Fruit fly (Drosophila melanogaster) whole organism, embryonic: ENCODE data around the gene Fbw5.
A peak's percentile ranks its signal among the peaks of the same experiment; 100 is the strongest.

Experiments
- Aef1 ChIP-seq: fragments of 200-800 bp; sonication (Bioruptor generic); IDR thresholded peaks from 3 replicates; pipeline ENCODE4 v1.3.6; 2022; ENCODE audit warnings: missing biosample characterization, missing genetic modification characterization
- Bteb2 ChIP-seq: fragments of 200-800 bp; sonication (Bioruptor generic); optimal IDR thresholded peaks from 2 replicates; lab custom pipeline; 2016; ENCODE audit warnings: missing biosample characterization, missing genetic modification characterization
- CG10267 ChIP-seq: fragments of 200-800 bp; sonication (Bioruptor generic); optimal IDR thresholded peaks from 2 replicates; lab custom pipeline; 2018; ENCODE audit warnings: missing biosample characterization, mild to moderate bottlenecking, missing genetic modification characterization, moderate library complexity
- CG10431 ChIP-seq: fragments of 200-800 bp; sonication (Bioruptor generic); optimal IDR thresholded peaks from 3 replicates; lab custom pipeline; 2018; ENCODE audit warnings: missing biosample characterization, mild to moderate bottlenecking, missing genetic modification characterization
- CG12659 ChIP-seq: fragments of 200-800 bp; sonication (Bioruptor generic); optimal IDR thresholded peaks from 3 replicates; lab custom pipeline; 2017; ENCODE audit warnings: mild to moderate bottlenecking, missing biosample characterization, missing genetic modification reagents, missing genetic modification characterization
- CG12744 ChIP-seq: fragments of 200-800 bp; sonication (Bioruptor generic); optimal IDR thresholded peaks from 2 replicates; lab custom pipeline; 2016; ENCODE audit warnings: missing biosample characterization, missing genetic modification characterization
- CG13287 ChIP-seq: fragments of 200-800 bp; sonication (Bioruptor generic); IDR thresholded peaks from 2 replicates; pipeline ENCODE4 v1.3.6; 2022; ENCODE audit warnings: missing biosample characterization, missing genetic modification characterization; ENCODE audit not compliant: partially characterized antibody
- CG16815 ChIP-seq: fragments of 200-800 bp; sonication (Bioruptor generic); optimal IDR thresholded peaks from 3 replicates; lab custom pipeline; 2017; ENCODE audit warnings: missing biosample characterization, mild to moderate bottlenecking, missing genetic modification characterization
- CG30403 ChIP-seq: fragments of 200-800 bp; sonication (Bioruptor generic); optimal IDR thresholded peaks from 3 replicates; lab custom pipeline; 2016; ENCODE audit warnings: missing biosample characterization, missing genetic modification characterization
- CG31388 ChIP-seq: fragments of 200-800 bp; sonication (Bioruptor generic); optimal IDR thresholded peaks from 2 replicates; lab custom pipeline; 2016; ENCODE audit warnings: missing biosample characterization, missing genetic modification characterization
- CG33213 ChIP-seq: fragments of 200-800 bp; sonication (Bioruptor generic); optimal IDR thresholded peaks from 3 replicates; lab custom pipeline; 2016; ENCODE audit warnings: missing biosample characterization, missing genetic modification characterization
- CG3407 ChIP-seq: fragments of 200-800 bp; sonication (Bioruptor generic); optimal IDR thresholded peaks from 2 replicates; lab custom pipeline; 2018; ENCODE audit warnings: missing biosample characterization, mild to moderate bottlenecking, missing genetic modification characterization
- CG34376 ChIP-seq: fragments of 200-800 bp; sonication (Bioruptor generic); optimal IDR thresholded peaks from 2 replicates; lab custom pipeline; 2018; ENCODE audit warnings: missing biosample characterization, mild to moderate bottlenecking, missing genetic modification characterization
- CG4404 ChIP-seq: fragments of 200-800 bp; sonication (Bioruptor generic); IDR thresholded peaks from 2 replicates; pipeline ENCODE4 v1.3.6; 2022; ENCODE audit warnings: missing biosample characterization, missing genetic modification characterization
- CG6254 ChIP-seq: fragments of 200-800 bp; sonication (Bioruptor generic); optimal IDR thresholded peaks from 3 replicates; lab custom pipeline; 2017; ENCODE audit warnings: mild to moderate bottlenecking, missing biosample characterization, missing genetic modification reagents, missing genetic modification characterization
- CG7963 ChIP-seq: fragments of 200-800 bp; sonication (Bioruptor generic); IDR thresholded peaks from 3 replicates; pipeline ENCODE4 v1.3.6; 2022; ENCODE audit warnings: missing biosample characterization, missing genetic modification characterization; ENCODE audit not compliant: partially characterized antibody
- CG8290 ChIP-seq, 3 experiments: fragments of 200-800 bp; sonication (Bioruptor generic); optimal IDR thresholded peaks; 2 replicates each; lab custom pipeline; 2016 to 2019; ENCODE audit warnings: missing biosample characterization in 3 of 3, missing genetic modification characterization in 3 of 3, mild to moderate bottlenecking in 2 of 3, moderate library complexity in 1 of 3
- CG9797 ChIP-seq: fragments of 200-800 bp; sonication (Bioruptor generic); optimal IDR thresholded peaks from 3 replicates; lab custom pipeline; 2018; ENCODE audit warnings: missing biosample characterization, mild to moderate bottlenecking, missing genetic modification characterization
- CTCF ChIP-seq: fragments of 200-800 bp; sonication (Bioruptor generic); optimal IDR thresholded peaks from 2 replicates; lab custom pipeline; 2017; ENCODE audit warnings: missing biosample characterization, mild to moderate bottlenecking, missing genetic modification characterization, moderate library complexity
- CkIIα-i1 ChIP-seq: fragments of 200-800 bp; sonication (Bioruptor generic); IDR thresholded peaks from 2 replicates; pipeline ENCODE4 v1.3.6; 2022; ENCODE audit warnings: missing biosample characterization, missing genetic modification characterization
- Doc3 ChIP-seq: fragments of 200-800 bp; sonication (Bioruptor generic); IDR thresholded peaks from 3 replicates; pipeline ENCODE4 v1.3.6; 2022; ENCODE audit warnings: missing biosample characterization, missing genetic modification characterization; ENCODE audit not compliant: partially characterized antibody
- Dref ChIP-seq: fragments of 200-800 bp; sonication (Bioruptor generic); IDR thresholded peaks from 2 replicates; pipeline ENCODE4 v1.3.6; 2022; ENCODE audit warnings: missing biosample characterization, missing genetic modification characterization
- Ets65A ChIP-seq: fragments of 200-800 bp; sonication (Bioruptor generic); peaks from one replicate; lab custom pipeline; 2016; ENCODE audit warnings: missing biosample characterization, missing genetic modification characterization
- Fer1 ChIP-seq: fragments of 200-800 bp; sonication (Bioruptor generic); optimal IDR thresholded peaks from 2 replicates; lab custom pipeline; 2017; ENCODE audit warnings: missing biosample characterization, mild to moderate bottlenecking, missing genetic modification characterization
- Gsc ChIP-seq: fragments of 200-800 bp; sonication (Bioruptor generic); IDR thresholded peaks from 2 replicates; pipeline ENCODE4 v1.3.6; 2022; ENCODE audit warnings: missing biosample characterization, missing genetic modification characterization
- HLH4C ChIP-seq: fragments of 200-800 bp; sonication (Bioruptor generic); IDR thresholded peaks from 3 replicates; pipeline ENCODE4 v1.3.6; 2022; ENCODE audit warnings: missing biosample characterization, missing genetic modification characterization; ENCODE audit not compliant: partially characterized antibody
- HLH54F ChIP-seq: fragments of 200-800 bp; sonication (Bioruptor generic); optimal IDR thresholded peaks from 3 replicates; lab custom pipeline; 2016; ENCODE audit warnings: missing biosample characterization, missing genetic modification characterization
- HmgZ ChIP-seq: fragments of 200-800 bp; sonication (Bioruptor generic); optimal IDR thresholded peaks from 2 replicates; lab custom pipeline; 2018; ENCODE audit warnings: missing biosample characterization, mild to moderate bottlenecking, missing genetic modification characterization
- Hr51 ChIP-seq, 2 experiments: fragments of 200-800 bp; sonication (Bioruptor generic); optimal IDR thresholded peaks; 2 replicates in 1 of 2; 3 replicates in 1 of 2; lab custom pipeline; 2016 to 2018; ENCODE audit warnings: missing biosample characterization in 2 of 2, missing genetic modification characterization in 2 of 2, mild to moderate bottlenecking in 1 of 2, moderate library complexity in 1 of 2
- Lpt ChIP-seq: fragments of >200 bp; optimal IDR thresholded peaks from 2 replicates; lab custom pipeline; 2018; ENCODE audit warnings: missing biosample characterization, missing genetic modification characterization
- Optix ChIP-seq: fragments of 200-800 bp; sonication (Bioruptor generic); IDR thresholded peaks from 3 replicates; pipeline ENCODE4 v1.3.6; 2022; ENCODE audit warnings: missing biosample characterization, missing genetic modification characterization
- Rfx ChIP-seq: fragments of 200-800 bp; sonication (Bioruptor generic); IDR thresholded peaks from 2 replicates; pipeline ENCODE4 v1.3.6; 2022; ENCODE audit warnings: missing biosample characterization, missing genetic modification characterization
- Sry-δ ChIP-seq: fragments of 200-800 bp; sonication (Bioruptor generic); optimal IDR thresholded peaks from 2 replicates; lab custom pipeline; 2016; ENCODE audit warnings: missing biosample characterization, missing genetic modification characterization
- YL-1 ChIP-seq: fragments of 200-800 bp; sonication (Bioruptor generic); optimal IDR thresholded peaks from 3 replicates; lab custom pipeline; 2017; ENCODE audit warnings: missing biosample characterization, mild to moderate bottlenecking, missing genetic modification characterization
- bab2 ChIP-seq: fragments of 200-800 bp; sonication (Bioruptor generic); optimal IDR thresholded peaks from 2 replicates; lab custom pipeline; 2016; ENCODE audit warnings: missing biosample characterization, missing genetic modification characterization
- bcd ChIP-seq: fragments of 200-800 bp; sonication (Bioruptor generic); optimal IDR thresholded peaks from 2 replicates; lab custom pipeline; 2017; ENCODE audit warnings: missing biosample characterization, mild to moderate bottlenecking, missing genetic modification characterization
- gsb ChIP-seq: fragments of 200-800 bp; sonication (Bioruptor generic); IDR thresholded peaks from 2 replicates; pipeline ENCODE4 v1.3.6; 2022; ENCODE audit warnings: missing biosample characterization, missing genetic modification characterization
- ham ChIP-seq: fragments of 200-800 bp; sonication (Bioruptor generic); IDR thresholded peaks from 2 replicates; pipeline ENCODE4 v1.3.6; 2022; ENCODE audit warnings: missing biosample characterization, missing genetic modification characterization
- jigr1 ChIP-seq: fragments of 200-800 bp; sonication (Bioruptor generic); IDR thresholded peaks from 3 replicates; pipeline ENCODE4 v1.3.6; 2022; ENCODE audit warnings: missing biosample characterization, missing genetic modification characterization
- kay ChIP-seq: fragments of 200-800 bp; sonication (Bioruptor generic); optimal IDR thresholded peaks from 2 replicates; lab custom pipeline; 2016; ENCODE audit warnings: missing biosample characterization, missing genetic modification characterization
- knrl ChIP-seq: fragments of 200-800 bp; sonication (Bioruptor generic); IDR thresholded peaks from 3 replicates; pipeline ENCODE4 v1.3.6; 2022; ENCODE audit warnings: missing biosample characterization, missing genetic modification characterization; ENCODE audit not compliant: partially characterized antibody
- lbe ChIP-seq: fragments of 200-800 bp; sonication (Bioruptor generic); optimal IDR thresholded peaks from 2 replicates; lab custom pipeline; 2016; ENCODE audit warnings: missing biosample characterization, mild to moderate bottlenecking, missing genetic modification characterization
- lilli ChIP-seq: fragments of 200-800 bp; sonication (Bioruptor generic); optimal IDR thresholded peaks from 3 replicates; lab custom pipeline; 2016; ENCODE audit warnings: missing biosample characterization, missing genetic modification characterization
- nerfin-2 ChIP-seq: fragments of 200-800 bp; sonication (Bioruptor generic); IDR thresholded peaks from 2 replicates; pipeline ENCODE4 v1.3.6; 2022; ENCODE audit warnings: missing biosample characterization, missing genetic modification characterization; ENCODE audit not compliant: partially characterized antibody
- odd ChIP-seq: fragments of 200-800 bp; sonication (Bioruptor generic); optimal IDR thresholded peaks from 2 replicates; lab custom pipeline; 2017; ENCODE audit warnings: missing biosample characterization, mild to moderate bottlenecking, missing genetic modification characterization
- otp ChIP-seq: fragments of 200-800 bp; sonication (Bioruptor generic); IDR thresholded peaks from 3 replicates; pipeline ENCODE4, ENCODE4 v1.3.6; 2022; ENCODE audit warnings: missing biosample characterization, missing genetic modification characterization
- psq ChIP-seq: fragments of 200-800 bp; sonication (Bioruptor generic); optimal IDR thresholded peaks from 2 replicates; lab custom pipeline; 2017; ENCODE audit warnings: missing biosample characterization, missing genetic modification characterization
- shn ChIP-seq: fragments of 200-800 bp; sonication (Bioruptor generic); optimal IDR thresholded peaks from 3 replicates; lab custom pipeline; 2016; ENCODE audit warnings: missing biosample characterization, missing genetic modification characterization
- sna ChIP-seq: fragments of 200-800 bp; sonication (Bioruptor generic); IDR thresholded peaks from 2 replicates; pipeline ENCODE4 v1.3.6; 2022; ENCODE audit warnings: missing biosample characterization, missing genetic modification characterization; ENCODE audit not compliant: partially characterized antibody
- stwl ChIP-seq: fragments of 200-800 bp; sonication (Bioruptor generic); optimal IDR thresholded peaks from 3 replicates; lab custom pipeline; 2018; ENCODE audit warnings: missing biosample characterization, mild to moderate bottlenecking, missing genetic modification characterization, moderate library complexity
- tgo ChIP-seq: fragments of 200-800 bp; sonication (Bioruptor generic); IDR thresholded peaks from 3 replicates; pipeline ENCODE4 v1.3.6; 2022; ENCODE audit warnings: missing biosample characterization, missing genetic modification characterization
- tna ChIP-seq: fragments of 200-800 bp; sonication (Bioruptor generic); IDR thresholded peaks from 2 replicates; pipeline ENCODE4 v1.3.6; 2022; ENCODE audit warnings: missing biosample characterization, missing genetic modification characterization; ENCODE audit not compliant: partially characterized antibody

Gene Fbw5

dm6 chr2L:6050575-6050974 is 15.2 kb downstream of the Fbw5 start, which contains the start of gene CG9135 (continued):
- TF ChIP-seq Hr51 (GFP tag; optimal IDR thresholded peaks at IDR 0.05; lab: Kevin White, UChicago) = no peak
- no peak for TF ChIP-seq YL-1 (GFP tag; lab: Kevin White, UChicago)
- peak; percentile 84 for TF ChIP-seq Sry-δ
- peak; percentile 23 for TF ChIP-seq HmgZ (tag; lab: Kevin White, UChicago)
- TF ChIP-seq Rfx (GFP tag; lab: Robert Waterston, UW) = peak; percentile 62
- TF ChIP-seq psq = no peak
- peak; percentile 69; the same call in 1 of the 2 replicates for TF ChIP-seq CkIIα-i1 (GFP tag; lab: Robert Waterston, UW)
- no peak for TF ChIP-seq bcd
- peak; percentile 100 for TF ChIP-seq Dref
- TF ChIP-seq CG34376 (GFP tag; lab: Kevin White, UChicago) = no peak
- TF ChIP-seq lbe (GFP tag; lab: Kevin White, UChicago) = no peak
- TF ChIP-seq bab2 = no peak
- no peak for TF ChIP-seq CG10431 (GFP tag; lab: Kevin White, UChicago)
- TF ChIP-seq jigr1 (GFP tag; lab: Robert Waterston, UW) = no peak
- TF ChIP-seq odd (GFP tag; lab: Kevin White, UChicago) = no peak
- no peak for TF ChIP-seq Optix (GFP tag; lab: Robert Waterston, UW)
- no peak for TF ChIP-seq gsb (GFP tag; lab: Robert Waterston, UW)
- no peak for TF ChIP-seq CG8290 (GFP tag; optimal IDR thresholded peaks at IDR 0.05; lab: Kevin White, UChicago)
- peak in 1 of 2 experiments; percentile 55 for TF ChIP-seq CG8290 (tag; optimal IDR thresholded peaks at IDR 0.05; lab: Kevin White, UChicago)
- TF ChIP-seq tna (GFP tag; lab: Robert Waterston, UW) = peak; percentile 99
- no peak for TF ChIP-seq CG16815
- no peak for TF ChIP-seq CG4404
- no peak for TF ChIP-seq Bteb2
- TF ChIP-seq CG3407 = no peak
- peak; percentile 19 for TF ChIP-seq CG10267 (tag; lab: Kevin White, UChicago)
- TF ChIP-seq CG31388 (GFP tag; lab: Kevin White, UChicago) = no peak
- TF ChIP-seq CG12744 (GFP tag; lab: Kevin White, UChicago) = no peak
- TF ChIP-seq Gsc = no peak
- peak; percentile 99 for TF ChIP-seq HLH4C
- TF ChIP-seq ham (GFP tag; lab: Robert Waterston, UW) = no peak
- peak; percentile 99 for TF ChIP-seq nerfin-2 (GFP tag; lab: Robert Waterston, UW)
- peak; percentile 97 for TF ChIP-seq Doc3 (GFP tag; lab: Robert Waterston, UW)
- TF ChIP-seq Lpt (GFP tag; lab: Kevin White, UChicago) = no peak
- no peak for TF ChIP-seq tgo (GFP tag; lab: Robert Waterston, UW)
- TF ChIP-seq knrl (GFP tag; lab: Robert Waterston, UW) = peak; percentile 98
- TF ChIP-seq CG6254 (GFP tag; lab: Kevin White, UChicago) = peak; percentile 19
- TF ChIP-seq CG7963 = peak; percentile 100
- TF ChIP-seq CG30403 (GFP tag; lab: Kevin White, UChicago) = no peak
- TF ChIP-seq Aef1 = no peak
- TF ChIP-seq CG9797 (GFP tag; lab: Kevin White, UChicago) = peak; percentile 15
- no peak for TF ChIP-seq CG33213 (GFP tag; lab: Kevin White, UChicago)
- TF ChIP-seq stwl = peak; percentile 78
- no peak for TF ChIP-seq otp
- TF ChIP-seq kay (GFP tag; lab: Kevin White, UChicago) = no peak
- peak; percentile 53 for TF ChIP-seq Ets65A (GFP tag; lab: Kevin White, UChicago)
- no peak for TF ChIP-seq CG12659
- TF ChIP-seq HLH54F (GFP tag; lab: Kevin White, UChicago) = no peak
- TF ChIP-seq sna (GFP tag; lab: Robert Waterston, UW) = peak; percentile 98
- no peak for TF ChIP-seq Fer1 (GFP tag; lab: Kevin White, UChicago)
- peak; percentile 2 for TF ChIP-seq CTCF (GFP tag; lab: Kevin White, UChicago)
- TF ChIP-seq shn = no peak
- peak; percentile 99 for TF ChIP-seq CG13287 (GFP tag; lab: Robert Waterston, UW)
- TF ChIP-seq lilli (GFP tag; lab: Kevin White, UChicago) = no peak
